Worm (Caenorhabditis elegans) whole organism, young adult: ENCODE results near the gene C17H11.5.

Source experiments
- B0336.3 ChIP-seq: fragments of 200-800 bp; sonication (Bioruptor generic); IDR thresholded peaks from 2 replicates; pipeline ENCODE4 v1.3.6; 2022; ENCODE audit warnings: missing genetic modification characterization, missing compliant biosample characterization
- F10E7.11 ChIP-seq: sonication (generic microtip); optimal IDR thresholded peaks from 2 replicates; lab custom pipeline; 2017; ENCODE audit warnings: mild to moderate bottlenecking, missing genetic modification characterization, moderate library complexity, missing compliant biosample characterization
- F22D6.2 ChIP-seq: sonication (generic microtip); optimal IDR thresholded peaks from 2 replicates; lab custom pipeline; 2016; ENCODE audit warnings: mild to moderate bottlenecking, missing genetic modification characterization, missing compliant biosample characterization
- F49E8.2 ChIP-seq: sonication (generic microtip); optimal IDR thresholded peaks from 3 replicates; lab custom pipeline; 2017; ENCODE audit warnings: missing genetic modification characterization, mild to moderate bottlenecking, missing compliant biosample characterization, antibody characterized with exemption, moderate library complexity; ENCODE audit not compliant: insufficient read depth
- F52B5.7 ChIP-seq: sonication (generic microtip); optimal IDR thresholded peaks from 2 replicates; lab custom pipeline; 2016; ENCODE audit warnings: mild to moderate bottlenecking, missing genetic modification characterization, missing compliant biosample characterization
- F55B11.4 ChIP-seq: sonication (generic microtip); optimal IDR thresholded peaks from 2 replicates; lab custom pipeline; 2016; ENCODE audit warnings: missing compliant biosample characterization, missing genetic modification characterization, borderline replicate concordance; ENCODE audit not compliant: insufficient read depth
- K12H6.12 ChIP-seq: fragments of 200-800 bp; sonication (Bioruptor generic); optimal IDR thresholded peaks from 2 replicates; lab custom pipeline; 2018; ENCODE audit warnings: mild to moderate bottlenecking, missing genetic modification characterization, missing compliant biosample characterization
- Y53G8AR.9 ChIP-seq: fragments of 200-800 bp; sonication (Bioruptor generic); conservative IDR thresholded peaks from 2 replicates; pipeline ENCODE4 v1.3.6; 2022; ENCODE audit warnings: missing genetic modification reagents, missing genetic modification characterization, missing compliant biosample characterization
- Y67H2A.10 ChIP-seq: fragments of 200-800 bp; sonication (Bioruptor generic); conservative IDR thresholded peaks from 2 replicates; pipeline ENCODE4 v1.3.6; 2022; ENCODE audit warnings: missing genetic modification reagents, missing genetic modification characterization, missing compliant biosample characterization
- Y79H2A.3 ChIP-seq: fragments of 200-800 bp; sonication (Bioruptor generic); conservative IDR thresholded peaks from 2 replicates; pipeline ENCODE4 v1.3.6; 2022; ENCODE audit warnings: missing genetic modification reagents, missing genetic modification characterization, missing compliant biosample characterization
- ZK185.1 ChIP-seq: sonication (generic microtip); optimal IDR thresholded peaks from 2 replicates; lab custom pipeline; 2016; ENCODE audit warnings: mild to moderate bottlenecking, missing genetic modification characterization, missing compliant biosample characterization; ENCODE audit not compliant: poor library complexity, severe bottlenecking
- akir-1 ChIP-seq: fragments of 200-800 bp; sonication (Bioruptor generic); optimal IDR thresholded peaks from 2 replicates; lab custom pipeline; 2018; ENCODE audit warnings: mild to moderate bottlenecking, missing genetic modification characterization, moderate library complexity, missing compliant biosample characterization
- ama-1 ChIP-seq, 3 experiments: fragments of 150-350 bp in 1 of 3; sonication (generic microtip) in 2 of 3; optimal IDR thresholded peaks; 2 replicates each; lab custom pipeline; 2014 to 2018; ENCODE audit warnings: missing biosample characterization in 2 of 3, missing genetic modification characterization in 2 of 3, missing genetic modification reagents in 2 of 3
- atf-7 ChIP-seq: sonication (generic microtip); optimal IDR thresholded peaks from 2 replicates; lab custom pipeline; 2017; ENCODE audit warnings: mild to moderate bottlenecking, missing genetic modification characterization, missing compliant biosample characterization
- bed-2 ChIP-seq: fragments of 200-800 bp; sonication (Bioruptor generic); IDR thresholded peaks from 2 replicates; pipeline ENCODE4 v1.3.6; 2022; ENCODE audit warnings: missing genetic modification reagents, missing genetic modification characterization, missing compliant biosample characterization
- cebp-1 ChIP-seq, 2 experiments: fragments of 200-800 bp in 1 of 2; sonication (Bioruptor generic) in 1 of 2; sonication (generic microtip) in 1 of 2; IDR thresholded peaks in 1 of 2; optimal IDR thresholded peaks in 1 of 2; 2 replicates each; pipeline versions ENCODE4 v1.3.6 to Lab custom; 2017 to 2022; ENCODE audit warnings: missing compliant biosample characterization in 2 of 2, missing genetic modification characterization in 2 of 2, mild to moderate bottlenecking in 1 of 2, missing genetic modification reagents in 1 of 2, moderate library complexity in 1 of 2
- cebp-2 ChIP-seq: fragments of 200-800 bp; sonication (Bioruptor generic); IDR thresholded peaks from 2 replicates; pipeline ENCODE4 v1.3.6; 2022; ENCODE audit warnings: missing genetic modification characterization, missing compliant biosample characterization
- ceh-100 ChIP-seq: fragments of 200-800 bp; sonication (Bioruptor generic); IDR thresholded peaks from 2 replicates; pipeline ENCODE4 v1.3.6; 2022; ENCODE audit warnings: missing genetic modification reagents, missing genetic modification characterization, missing compliant biosample characterization
- ceh-58 ChIP-seq: fragments of 200-800 bp; sonication (Bioruptor generic); IDR thresholded peaks from 2 replicates; pipeline ENCODE4 v1.3.6; 2022; ENCODE audit warnings: missing genetic modification characterization, missing compliant biosample characterization
- chd-7 ChIP-seq: sonication (generic microtip); optimal IDR thresholded peaks from 2 replicates; lab custom pipeline; 2016; ENCODE audit warnings: mild to moderate bottlenecking, missing genetic modification characterization, moderate library complexity, missing compliant biosample characterization
- die-1 ChIP-seq: sonication (generic microtip); optimal IDR thresholded peaks from 2 replicates; lab custom pipeline; 2016; ENCODE audit warnings: missing genotype, mild to moderate bottlenecking, missing genetic modification characterization, missing compliant biosample characterization
- dpff-1 ChIP-seq: sonication (generic microtip); optimal IDR thresholded peaks from 2 replicates; lab custom pipeline; 2017; ENCODE audit warnings: mild to moderate bottlenecking, missing genetic modification characterization, missing compliant biosample characterization
- ets-4 ChIP-seq: fragments of 200-800 bp; sonication (Bioruptor generic); optimal IDR thresholded peaks from 2 replicates; lab custom pipeline; 2018; ENCODE audit warnings: mild to moderate bottlenecking, missing genetic modification characterization, missing compliant biosample characterization
- hlh-12 ChIP-seq: sonication (generic microtip); optimal IDR thresholded peaks from 2 replicates; lab custom pipeline; 2016; ENCODE audit warnings: missing genetic modification characterization, missing compliant biosample characterization
- hlh-26 ChIP-seq: fragments of 200-800 bp; sonication (Bioruptor generic); conservative IDR thresholded peaks from 2 replicates; pipeline ENCODE4 v1.3.6; 2022; ENCODE audit warnings: missing genetic modification reagents, missing genetic modification characterization, missing compliant biosample characterization
- hmg-20 ChIP-seq: fragments of 200-800 bp; sonication (Bioruptor generic); IDR thresholded peaks from 2 replicates; pipeline ENCODE4 v1.3.6; 2022; ENCODE audit warnings: missing genetic modification reagents, missing genetic modification characterization, missing compliant biosample characterization
- hrde-1 ChIP-seq: sonication (generic microtip); optimal IDR thresholded peaks from 2 replicates; lab custom pipeline; 2016; ENCODE audit warnings: missing genetic modification characterization, mild to moderate bottlenecking, missing compliant biosample characterization, moderate library complexity, missing genotype, missing genetic modification reagents, borderline replicate concordance
- lin-40 ChIP-seq: sonication (generic microtip); optimal IDR thresholded peaks from 2 replicates; lab custom pipeline; 2016; ENCODE audit warnings: missing genetic modification characterization, mild to moderate bottlenecking, missing compliant biosample characterization, missing genotype, missing genetic modification reagents
- lir-1 ChIP-seq: fragments of 200-800 bp; sonication (Bioruptor generic); conservative IDR thresholded peaks from 2 replicates; pipeline ENCODE4 v1.3.6; 2022; ENCODE audit warnings: missing genetic modification reagents, missing genetic modification characterization, missing compliant biosample characterization
- madf-10 ChIP-seq: sonication (generic microtip); optimal IDR thresholded peaks from 2 replicates; lab custom pipeline; 2016; ENCODE audit warnings: mild to moderate bottlenecking, missing genetic modification characterization, missing compliant biosample characterization
- mel-28 ChIP-seq: sonication (generic microtip); optimal IDR thresholded peaks from 2 replicates; lab custom pipeline; 2016; ENCODE audit warnings: borderline replicate concordance, mild to moderate bottlenecking, missing genetic modification characterization, missing compliant biosample characterization
- nhr-179 ChIP-seq: sonication (generic microtip); optimal IDR thresholded peaks from 2 replicates; lab custom pipeline; 2016; ENCODE audit warnings: mild to moderate bottlenecking, missing genetic modification characterization, missing compliant biosample characterization
- nhr-80 ChIP-seq: sonication (generic microtip); optimal IDR thresholded peaks from 2 replicates; lab custom pipeline; 2016; ENCODE audit warnings: missing genetic modification characterization, missing compliant biosample characterization
- repo-1 ChIP-seq: sonication (generic microtip); optimal IDR thresholded peaks from 2 replicates; lab custom pipeline; 2017; ENCODE audit warnings: mild to moderate bottlenecking, missing genetic modification characterization, missing compliant biosample characterization
- sdz-38 ChIP-seq: sonication (generic microtip); optimal IDR thresholded peaks from 2 replicates; lab custom pipeline; 2016; ENCODE audit warnings: missing genotype, missing genetic modification characterization, missing compliant biosample characterization
- somi-1 ChIP-seq: fragments of 200-800 bp; sonication (Bioruptor generic); optimal IDR thresholded peaks from 2 replicates; lab custom pipeline; 2018; ENCODE audit warnings: mild to moderate bottlenecking, missing genetic modification characterization, missing compliant biosample characterization
- tlf-1 ChIP-seq: fragments of 200-800 bp; sonication (Bioruptor generic); optimal IDR thresholded peaks from 2 replicates; lab custom pipeline; 2018; ENCODE audit warnings: mild to moderate bottlenecking, missing genetic modification characterization, missing compliant biosample characterization
- unc-62 ChIP-seq: fragments of 150-350 bp; optimal IDR thresholded peaks from 2 replicates; lab custom pipeline; 2014; ENCODE audit warnings: missing biosample characterization, missing genetic modification reagents, missing genetic modification characterization
- ztf-22 ChIP-seq: fragments of 200-800 bp; sonication (Bioruptor generic); optimal IDR thresholded peaks from 2 replicates; lab custom pipeline; 2018; ENCODE audit warnings: mild to moderate bottlenecking, missing genetic modification characterization, moderate library complexity, missing compliant biosample characterization
- ztf-3 ChIP-seq: fragments of 200-800 bp; sonication (Bioruptor generic); optimal IDR thresholded peaks from 2 replicates; lab custom pipeline; 2018; ENCODE audit warnings: mild to moderate bottlenecking, missing genetic modification characterization, missing compliant biosample characterization

Gene C17H11.5

ce11 chrX:8224916-8225315, 40.0 kb upstream of the C17H11.5 start, which contains the start of gene K02A6.2:
TSS of gene K02A6.2 (minus strand) at chrX:8225016.
- TF ChIP-seq B0336.3: no peak
- TF ChIP-seq unc-62 (GFP tag; lab: Kevin White, UChicago): no peak
- TF ChIP-seq ZK185.1 (tag; lab: Kevin White, UChicago): no peak
- no peak for TF ChIP-seq ama-1 (optimal IDR thresholded peaks at IDR 0.05; lab: Kevin White, UChicago)
- TF ChIP-seq ama-1 (GFP tag; optimal IDR thresholded peaks at IDR 0.05; lab: Kevin White, UChicago): no peak
- no peak for TF ChIP-seq hmg-20 (GFP tag; lab: Robert Waterston, UW)
- no peak for TF ChIP-seq akir-1 (GFP tag; lab: Kevin White, UChicago)
- TF ChIP-seq F55B11.4 (tag; lab: Kevin White, UChicago): no peak
- no peak for TF ChIP-seq ztf-22 (GFP tag; lab: Kevin White, UChicago)
- TF ChIP-seq ceh-100 (GFP tag; lab: Robert Waterston, UW): no peak
- no peak for TF ChIP-seq Y67H2A.10 (GFP tag; lab: Robert Waterston, UW)
- no peak for TF ChIP-seq atf-7 (tag; lab: Kevin White, UChicago)
- TF ChIP-seq F49E8.2: no peak
- no peak for TF ChIP-seq cebp-2 (GFP tag; lab: Robert Waterston, UW)
- no peak for TF ChIP-seq hlh-12 (tag; lab: Kevin White, UChicago)
- no peak for TF ChIP-seq dpff-1 (tag; lab: Kevin White, UChicago)
- no peak for TF ChIP-seq F52B5.7 (tag; lab: Kevin White, UChicago)
- no peak for TF ChIP-seq madf-10 (tag; lab: Kevin White, UChicago)
- no peak for TF ChIP-seq chd-7
- no peak for TF ChIP-seq lir-1 (GFP tag; lab: Robert Waterston, UW)
- TF ChIP-seq, all 124 proteins: peak for 0

- no peak for TF ChIP-seq repo-1
- no peak for TF ChIP-seq nhr-179 (tag; lab: Kevin White, UChicago)
- TF ChIP-seq ztf-3 (GFP tag; lab: Kevin White, UChicago): no peak
- no peak for TF ChIP-seq mel-28 (tag; lab: Kevin White, UChicago)
- TF ChIP-seq F10E7.11 (tag; lab: Kevin White, UChicago): no peak
- no peak for TF ChIP-seq die-1 (tag; lab: Kevin White, UChicago)
- TF ChIP-seq Y67H2A.10 (GFP tag; lab: Robert Waterston, UW): no peak
These were observed 34.5 kb upstream of the C17H11.5 start, which contains the start of gene K02A6.1 for ce11 chrX:8219428-8219827. TSS of gene K02A6.1 (plus strand) at chrX:8219728.

ce11 chrX:8218653-8219052, 33.7 kb upstream of the C17H11.5 start, which contains the start of gene K02A6.4:
TSS of gene K02A6.4 (minus strand) at chrX:8218753.
- no peak for TF ChIP-seq Y79H2A.3 (GFP tag; lab: Robert Waterston, UW)
- no peak for TF ChIP-seq F22D6.2 (tag; lab: Kevin White, UChicago)
- no peak for TF ChIP-seq cebp-1 (GFP tag; IDR thresholded peaks at IDR 0.05; lab: Robert Waterston, UW)
- TF ChIP-seq cebp-1 (tag; optimal IDR thresholded peaks at IDR 0.05; lab: Kevin White, UChicago): no peak
- TF ChIP-seq tlf-1 (GFP tag; lab: Kevin White, UChicago): no peak
- no peak for TF ChIP-seq K12H6.12
- TF ChIP-seq nhr-179 (tag; lab: Kevin White, UChicago): no peak
- TF ChIP-seq atf-7 (tag; lab: Kevin White, UChicago): no peak
- TF ChIP-seq Y53G8AR.9 (GFP tag; lab: Robert Waterston, UW): no peak
- no peak for TF ChIP-seq lin-40 (tag; lab: Kevin White, UChicago)
- TF ChIP-seq nhr-80: no peak
- no peak for TF ChIP-seq hlh-26
- TF ChIP-seq sdz-38 (tag; lab: Kevin White, UChicago): no peak
- TF ChIP-seq ets-4 (GFP tag; lab: Kevin White, UChicago): no peak
- TF ChIP-seq ama-1 (optimal IDR thresholded peaks at IDR 0.05; lab: Kevin White, UChicago): no peak
- no peak for TF ChIP-seq ama-1 (GFP tag; optimal IDR thresholded peaks at IDR 0.05; lab: Kevin White, UChicago)
- no peak for TF ChIP-seq chd-7
- TF ChIP-seq hrde-1 (tag; lab: Kevin White, UChicago): no peak
- TF ChIP-seq ceh-58: no peak
- no peak for TF ChIP-seq somi-1 (GFP tag; lab: Kevin White, UChicago)
- no peak for TF ChIP-seq bed-2 (GFP tag; lab: Robert Waterston, UW)
- TF ChIP-seq, all 124 proteins: peak for 0
